Fruit fly (Drosophila melanogaster) whole organism, embryonic: Measurements from ENCODE around the gene Tsp97E.

ENCODE experiments used
- Adf1 ChIP-seq: fragments of 200-800 bp; sonication (Bioruptor generic); IDR thresholded peaks from 2 replicates; pipeline ENCODE4 v1.3.6; 2022; ENCODE audit warnings: missing biosample characterization, missing genetic modification characterization
- Atf-2 ChIP-seq: fragments of 200-800 bp; sonication (Bioruptor generic); optimal IDR thresholded peaks from 2 replicates; lab custom pipeline; 2016; ENCODE audit warnings: missing biosample characterization, missing genetic modification characterization
- CG10431 ChIP-seq: fragments of 200-800 bp; sonication (Bioruptor generic); optimal IDR thresholded peaks from 3 replicates; lab custom pipeline; 2018; ENCODE audit warnings: missing biosample characterization, mild to moderate bottlenecking, missing genetic modification characterization
- CG10565 ChIP-seq: fragments of 200-800 bp; sonication (Bioruptor generic); optimal IDR thresholded peaks from 3 replicates; lab custom pipeline; 2016; ENCODE audit warnings: missing biosample characterization, mild to moderate bottlenecking, missing genetic modification characterization
- CG10959 ChIP-seq: fragments of 200-800 bp; sonication (Bioruptor generic); IDR thresholded peaks from 2 replicates; pipeline ENCODE4 v1.3.6; 2022; ENCODE audit warnings: missing biosample characterization, missing genetic modification characterization
- CG11696 ChIP-seq: fragments of 200-800 bp; sonication (Bioruptor generic); IDR thresholded peaks from 2 replicates; pipeline ENCODE4 v1.3.6; 2022; ENCODE audit warnings: missing biosample characterization, missing genetic modification characterization
- CG11723 ChIP-seq: fragments of 200-800 bp; sonication (Bioruptor generic); optimal IDR thresholded peaks from 2 replicates; lab custom pipeline; 2017; ENCODE audit warnings: missing biosample characterization, mild to moderate bottlenecking, missing genetic modification characterization
- CG12155 ChIP-seq: fragments of 200-800 bp; sonication (Bioruptor generic); optimal IDR thresholded peaks from 3 replicates; lab custom pipeline; 2016; ENCODE audit warnings: missing biosample characterization, missing genetic modification characterization
- CG12236 ChIP-seq: fragments of 200-800 bp; sonication (Bioruptor generic); optimal IDR thresholded peaks from 2 replicates; lab custom pipeline; 2016; ENCODE audit warnings: missing biosample characterization, missing genetic modification characterization
- CG13287 ChIP-seq: fragments of 200-800 bp; sonication (Bioruptor generic); IDR thresholded peaks from 2 replicates; pipeline ENCODE4 v1.3.6; 2022; ENCODE audit warnings: missing biosample characterization, missing genetic modification characterization; ENCODE audit not compliant: partially characterized antibody
- CG15073 ChIP-seq: fragments of 200-800 bp; sonication (Bioruptor generic); optimal IDR thresholded peaks from 2 replicates; lab custom pipeline; 2016; ENCODE audit warnings: missing biosample characterization, missing genetic modification characterization
- CG1602 ChIP-seq: fragments of 200-800 bp; sonication (Bioruptor generic); optimal IDR thresholded peaks from 3 replicates; lab custom pipeline; 2016; ENCODE audit warnings: missing biosample characterization, missing genetic modification characterization
- CG18476 ChIP-seq: fragments of 200-800 bp; sonication (Bioruptor generic); optimal IDR thresholded peaks from 2 replicates; lab custom pipeline; 2016; ENCODE audit warnings: missing biosample characterization, mild to moderate bottlenecking, missing genetic modification characterization
- CG30403 ChIP-seq: fragments of 200-800 bp; sonication (Bioruptor generic); optimal IDR thresholded peaks from 3 replicates; lab custom pipeline; 2016; ENCODE audit warnings: missing biosample characterization, missing genetic modification characterization
- CG31224 ChIP-seq: fragments of 200-800 bp; sonication (Bioruptor generic); IDR thresholded peaks from 2 replicates; pipeline ENCODE4 v1.3.6; 2022; ENCODE audit warnings: missing biosample characterization, missing genetic modification characterization
- CG31441 ChIP-seq: fragments of 200-800 bp; sonication (Bioruptor generic); IDR thresholded peaks from 2 replicates; pipeline ENCODE4 v1.3.6; 2022; ENCODE audit warnings: missing biosample characterization, missing genetic modification characterization
- CG32772 ChIP-seq: fragments of 200-800 bp; sonication (Bioruptor generic); IDR thresholded peaks from 2 replicates; pipeline ENCODE4 v1.3.6; 2022; ENCODE audit warnings: missing biosample characterization, missing genetic modification characterization
- CG4404 ChIP-seq: fragments of 200-800 bp; sonication (Bioruptor generic); IDR thresholded peaks from 2 replicates; pipeline ENCODE4 v1.3.6; 2022; ENCODE audit warnings: missing biosample characterization, missing genetic modification characterization
- CG4854 ChIP-seq: fragments of 200-800 bp; sonication (Bioruptor generic); optimal IDR thresholded peaks from 2 replicates; lab custom pipeline; 2016; ENCODE audit warnings: missing biosample characterization, missing genetic modification characterization, inconsistent platforms
- CG6683 ChIP-seq: fragments of 200-800 bp; sonication (Bioruptor generic); optimal IDR thresholded peaks from 2 replicates; lab custom pipeline; 2017; ENCODE audit warnings: missing biosample characterization, mild to moderate bottlenecking, missing genetic modification characterization, missing genetic modification reagents
- CG9727 ChIP-seq: fragments of 200-800 bp; sonication (Bioruptor generic); optimal IDR thresholded peaks from 3 replicates; lab custom pipeline; 2017; ENCODE audit warnings: missing biosample characterization, mild to moderate bottlenecking, missing genetic modification characterization
- Camta ChIP-seq: fragments of 200-800 bp; sonication (Bioruptor generic); optimal IDR thresholded peaks from 2 replicates; lab custom pipeline; 2016; ENCODE audit warnings: missing biosample characterization, missing genetic modification characterization
- Ets65A ChIP-seq: fragments of 200-800 bp; sonication (Bioruptor generic); peaks from one replicate; lab custom pipeline; 2016; ENCODE audit warnings: missing biosample characterization, missing genetic modification characterization
- Ets97D ChIP-seq: fragments of 200-800 bp; sonication (Bioruptor generic); optimal IDR thresholded peaks from 3 replicates; lab custom pipeline; 2016; ENCODE audit warnings: missing biosample characterization, missing genetic modification characterization
- Fer3 ChIP-seq: fragments of 200-800 bp; sonication (Bioruptor generic); optimal IDR thresholded peaks from 2 replicates; lab custom pipeline; 2018; ENCODE audit warnings: missing biosample characterization, mild to moderate bottlenecking, missing genetic modification characterization, moderate library complexity
- H2.0 ChIP-seq: fragments of 200-800 bp; sonication (Bioruptor generic); IDR thresholded peaks from 2 replicates; pipeline ENCODE4 v1.3.6; 2022; ENCODE audit warnings: missing biosample characterization, missing genetic modification characterization
- HLH54F ChIP-seq: fragments of 200-800 bp; sonication (Bioruptor generic); optimal IDR thresholded peaks from 3 replicates; lab custom pipeline; 2016; ENCODE audit warnings: missing biosample characterization, missing genetic modification characterization
- NC2β ChIP-seq: fragments of 200-800 bp; sonication (Bioruptor generic); optimal IDR thresholded peaks from 2 replicates; lab custom pipeline; 2016; ENCODE audit warnings: missing biosample characterization, missing genetic modification characterization
- NFAT ChIP-seq: fragments of 200-800 bp; sonication (Bioruptor generic); IDR thresholded peaks from 2 replicates; pipeline ENCODE4 v1.3.6; 2022; ENCODE audit warnings: missing biosample characterization, missing genetic modification characterization
- Neu2 ChIP-seq: fragments of 200-800 bp; sonication (Bioruptor generic); optimal IDR thresholded peaks from 3 replicates; lab custom pipeline; 2016; ENCODE audit warnings: missing biosample characterization, missing genetic modification characterization, borderline replicate concordance
- Oli ChIP-seq: fragments of 200-800 bp; sonication (Bioruptor generic); optimal IDR thresholded peaks from 2 replicates; lab custom pipeline; 2018; ENCODE audit warnings: missing biosample characterization, mild to moderate bottlenecking, missing genetic modification characterization, moderate library complexity
- Vsx1 ChIP-seq: fragments of 200-800 bp; sonication (Bioruptor generic); optimal IDR thresholded peaks from 2 replicates; lab custom pipeline; 2017; ENCODE audit warnings: missing biosample characterization, mild to moderate bottlenecking, missing genetic modification characterization, missing genetic modification reagents
- ato ChIP-seq: fragments of 200-800 bp; sonication (Bioruptor generic); IDR thresholded peaks from 2 replicates; pipeline ENCODE4 v1.3.6; 2022; ENCODE audit warnings: missing biosample characterization, missing genetic modification characterization; ENCODE audit not compliant: partially characterized antibody
- bigmax ChIP-seq: fragments of 200-800 bp; sonication (Bioruptor generic); optimal IDR thresholded peaks from 2 replicates; lab custom pipeline; 2018; ENCODE audit warnings: missing biosample characterization, mild to moderate bottlenecking, missing genetic modification characterization
- bsh ChIP-seq, 2 experiments: fragments of 200-800 bp; sonication (Bioruptor generic); optimal IDR thresholded peaks; 2 replicates each; lab custom pipeline; 2017 to 2018; ENCODE audit warnings: mild to moderate bottlenecking in 2 of 2, missing biosample characterization in 2 of 2, missing genetic modification characterization in 2 of 2, moderate library complexity in 1 of 2
- chif ChIP-seq, 2 experiments: fragments of 200-800 bp; sonication (Bioruptor generic); optimal IDR thresholded peaks; 3 replicates each; lab custom pipeline; 2016; ENCODE audit warnings: missing biosample characterization in 2 of 2, missing genetic modification characterization in 2 of 2
- dan ChIP-seq: fragments of 200-800 bp; sonication (Bioruptor generic); IDR thresholded peaks from 2 replicates; pipeline ENCODE4 v1.3.6; 2022; ENCODE audit warnings: missing biosample characterization, missing genetic modification characterization
- dimm ChIP-seq: fragments of 200-800 bp; sonication (Bioruptor generic); IDR thresholded peaks from 2 replicates; pipeline ENCODE4 v1.3.6; 2022; ENCODE audit warnings: missing biosample characterization, missing genetic modification characterization
- disco-r ChIP-seq: fragments of 200-800 bp; sonication (Bioruptor generic); optimal IDR thresholded peaks from 2 replicates; lab custom pipeline; 2016; ENCODE audit warnings: missing biosample characterization, missing genetic modification characterization
- dmrt99B ChIP-seq: fragments of 200-800 bp; sonication (Bioruptor generic); optimal IDR thresholded peaks from 2 replicates; lab custom pipeline; 2018; ENCODE audit warnings: missing biosample characterization, mild to moderate bottlenecking, missing genetic modification characterization, moderate library complexity
- eyg ChIP-seq: fragments of 200-800 bp; sonication (Bioruptor generic); optimal IDR thresholded peaks from 3 replicates; lab custom pipeline; 2016; ENCODE audit warnings: missing biosample characterization, missing genetic modification characterization
- fd3F ChIP-seq: fragments of 200-800 bp; sonication (Bioruptor generic); optimal IDR thresholded peaks from 2 replicates; lab custom pipeline; 2018; ENCODE audit warnings: missing biosample characterization, mild to moderate bottlenecking, missing genetic modification characterization, moderate library complexity
- fu2 ChIP-seq: fragments of 200-800 bp; sonication (Bioruptor generic); optimal IDR thresholded peaks from 2 replicates; lab custom pipeline; 2016; ENCODE audit warnings: missing biosample characterization, missing genetic modification characterization
- hbn ChIP-seq: fragments of 200-800 bp; sonication (Bioruptor generic); IDR thresholded peaks from 2 replicates; pipeline ENCODE4 v1.3.6; 2022; ENCODE audit warnings: missing biosample characterization, missing genetic modification characterization; ENCODE audit not compliant: partially characterized antibody
- hth ChIP-seq: fragments of >200 bp; optimal IDR thresholded peaks from 2 replicates; lab custom pipeline; 2017; ENCODE audit warnings: inconsistent platforms
- jumu ChIP-seq: fragments of 200-800 bp; sonication (Bioruptor generic); optimal IDR thresholded peaks from 3 replicates; lab custom pipeline; 2016; ENCODE audit warnings: missing biosample characterization, missing genetic modification characterization
- lmd ChIP-seq: fragments of 200-800 bp; sonication (Bioruptor generic); IDR thresholded peaks from 2 replicates; pipeline ENCODE4 v1.3.6; 2022; ENCODE audit warnings: missing biosample characterization, missing genetic modification characterization
- nerfin-1 ChIP-seq: fragments of 200-800 bp; sonication (Bioruptor generic); optimal IDR thresholded peaks from 3 replicates; lab custom pipeline; 2019; ENCODE audit warnings: missing biosample characterization, mild to moderate bottlenecking, missing genetic modification characterization, moderate library complexity
- nom ChIP-seq: fragments of 200-800 bp; sonication (Bioruptor generic); optimal IDR thresholded peaks from 2 replicates; lab custom pipeline; 2017; ENCODE audit warnings: missing biosample characterization, missing genetic modification characterization, mild to moderate bottlenecking, moderate library complexity, missing genetic modification reagents
- p53 ChIP-seq: fragments of 200-800 bp; sonication (Bioruptor generic); optimal IDR thresholded peaks from 2 replicates; lab custom pipeline; 2016; ENCODE audit warnings: missing biosample characterization, missing genetic modification characterization
- slou ChIP-seq: fragments of 200-800 bp; sonication (Bioruptor generic); optimal IDR thresholded peaks from 3 replicates; lab custom pipeline; 2016; ENCODE audit warnings: missing biosample characterization, missing genetic modification characterization
- wdn ChIP-seq: fragments of 200-800 bp; sonication (Bioruptor generic); IDR thresholded peaks from 2 replicates; pipeline ENCODE4 v1.3.6; 2022; ENCODE audit warnings: missing biosample characterization, missing genetic modification characterization

Tsp97E gene

DNA sequence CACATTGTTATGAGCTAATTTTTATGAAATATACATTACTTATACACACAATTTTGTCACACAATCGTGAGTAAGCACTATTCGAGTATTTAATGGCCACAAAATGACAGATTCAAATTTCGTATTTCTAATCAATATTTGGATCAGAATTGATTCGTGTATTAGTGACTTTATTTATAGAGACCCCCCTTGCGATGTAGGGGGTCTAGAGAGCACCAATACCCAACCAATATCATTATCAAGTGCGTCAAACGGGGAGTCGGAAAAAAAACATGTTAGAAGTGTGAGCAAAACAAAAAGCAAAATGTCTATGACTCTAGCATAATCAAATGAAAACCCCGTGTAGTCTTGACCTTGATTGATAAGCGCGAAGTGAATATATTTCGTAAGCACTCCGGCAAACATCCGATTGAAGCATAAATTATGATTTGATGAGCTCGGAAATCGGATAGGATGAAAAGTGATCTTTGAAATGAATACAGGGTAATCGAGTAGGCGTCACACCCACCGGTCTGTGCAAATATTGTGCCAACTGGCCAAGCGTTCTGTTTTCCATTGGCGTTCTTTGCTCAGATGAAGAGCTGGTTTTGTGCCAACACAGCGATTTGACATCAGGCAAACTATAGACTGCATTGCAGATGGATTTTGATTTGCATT, 12.3 kb downstream of the Tsp97E start (continued):
- no peak for TF ChIP-seq dan
- TF ChIP-seq hth (lab: Kevin White, UChicago): no peak
- no peak for TF ChIP-seq CG12155 (GFP tag; lab: Kevin White, UChicago)
- TF ChIP-seq chif (GFP tag; optimal IDR thresholded peaks at IDR 0.05; lab: Kevin White, UChicago): no peak
- TF ChIP-seq nom (GFP tag; lab: Kevin White, UChicago): no peak
- no peak for TF ChIP-seq Camta (GFP tag; lab: Kevin White, UChicago)
- no peak for TF ChIP-seq CG32772 (GFP tag; lab: Robert Waterston, UW)
- no peak for TF ChIP-seq slou
- no peak for TF ChIP-seq hbn (GFP tag; lab: Robert Waterston, UW)
- no peak for TF ChIP-seq CG13287
- TF ChIP-seq Oli: no peak
- TF ChIP-seq CG4404 (GFP tag; lab: Robert Waterston, UW): no peak
- no peak for TF ChIP-seq ato (GFP tag; lab: Robert Waterston, UW)
- TF ChIP-seq CG9727: no peak
- TF ChIP-seq dimm (GFP tag; lab: Robert Waterston, UW): no peak
- no peak for TF ChIP-seq Ets97D (GFP tag; lab: Kevin White, UChicago)
- TF ChIP-seq CG15073 (GFP tag; lab: Kevin White, UChicago): no peak
- TF ChIP-seq NFAT (GFP tag; lab: Robert Waterston, UW): no peak
- no peak for TF ChIP-seq CG31441 (GFP tag; lab: Robert Waterston, UW)
- TF ChIP-seq dmrt99B (tag; lab: Kevin White, UChicago): peak; percentile 13
- no peak for TF ChIP-seq CG11696
- no peak for TF ChIP-seq H2.0 (GFP tag; lab: Robert Waterston, UW)
- TF ChIP-seq Vsx1 (GFP tag; lab: Kevin White, UChicago): no peak
- no peak for TF ChIP-seq HLH54F (GFP tag; lab: Kevin White, UChicago)
- TF ChIP-seq Adf1 (GFP tag; lab: Robert Waterston, UW): no peak
- TF ChIP-seq p53 (GFP tag; lab: Kevin White, UChicago): no peak
- TF ChIP-seq CG1602 (GFP tag; lab: Kevin White, UChicago): no peak
- TF ChIP-seq CG10565 (GFP tag; lab: Kevin White, UChicago): no peak
- peak; percentile 25 for TF ChIP-seq Fer3 (tag; lab: Kevin White, UChicago)
- no peak for TF ChIP-seq Neu2
- no peak for TF ChIP-seq CG12236 (GFP tag; lab: Kevin White, UChicago)
- TF ChIP-seq CG4854 (GFP tag; lab: Kevin White, UChicago): peak; percentile 7
- TF ChIP-seq CG31224 (GFP tag; lab: Robert Waterston, UW): no peak
- no peak for TF ChIP-seq bsh (GFP tag; optimal IDR thresholded peaks at IDR 0.05; lab: Kevin White, UChicago)
- TF ChIP-seq NC2β (GFP tag; lab: Kevin White, UChicago): no peak
- TF ChIP-seq CG18476 (GFP tag; lab: Kevin White, UChicago): no peak
- TF ChIP-seq CG30403 (GFP tag; lab: Kevin White, UChicago): peak; percentile 45
- no peak for TF ChIP-seq CG10959
- no peak for TF ChIP-seq lmd
- TF ChIP-seq CG11723 (GFP tag; lab: Kevin White, UChicago): no peak
- TF ChIP-seq fu2 (GFP tag; lab: Kevin White, UChicago): no peak
- TF ChIP-seq nerfin-1 (tag; lab: Kevin White, UChicago): no peak
- TF ChIP-seq fd3F (GFP tag; lab: Kevin White, UChicago): no peak
- TF ChIP-seq wdn (GFP tag; lab: Robert Waterston, UW): no peak
- no peak for TF ChIP-seq eyg (GFP tag; lab: Kevin White, UChicago)
- no peak for TF ChIP-seq CG6683 (GFP tag; lab: Kevin White, UChicago)
- TF ChIP-seq Atf-2 (GFP tag; lab: Kevin White, UChicago): peak; percentile 4
- no peak for TF ChIP-seq disco-r (GFP tag; lab: Kevin White, UChicago)
- no peak for TF ChIP-seq bigmax (GFP tag; lab: Kevin White, UChicago)
- no peak for TF ChIP-seq CG10431 (GFP tag; lab: Kevin White, UChicago)
- no peak for TF ChIP-seq jumu
- TF ChIP-seq Ets65A (GFP tag; lab: Kevin White, UChicago): peak; percentile 84
